Worm (Caenorhabditis elegans) whole organism, L3 larva: ENCODE measurements around the gene F58B4.3.

Source experiments
- egl-27 ChIP-seq: sonication (generic microtip); optimal IDR thresholded peaks from 4 replicates; lab custom pipeline; 2017; ENCODE audit warnings: missing biosample characterization, missing genetic modification reagents, missing genetic modification characterization
- elt-2 ChIP-seq: sonication (generic microtip); optimal IDR thresholded peaks from 2 replicates; lab custom pipeline; 2016; ENCODE audit warnings: missing genetic modification reagents, mild to moderate bottlenecking, missing genetic modification characterization, missing compliant biosample characterization
- jun-1 ChIP-seq: fragments of 150-350 bp; optimal IDR thresholded peaks from 2 replicates; lab custom pipeline; 2014; ENCODE audit warnings: missing biosample characterization, missing genetic modification reagents, missing genetic modification characterization
- lin-39 ChIP-seq: fragments of 150-350 bp; optimal IDR thresholded peaks from 2 replicates; lab custom pipeline; 2018; ENCODE audit warnings: missing biosample characterization, missing genetic modification reagents, missing genetic modification characterization
- mml-1 ChIP-seq: fragments of 150-350 bp; sonication (generic microtip); optimal IDR thresholded peaks from 3 replicates; lab custom pipeline; 2014; ENCODE audit warnings: missing biosample characterization, missing genetic modification characterization
- nhr-11 ChIP-seq: fragments of 150-350 bp; optimal IDR thresholded peaks from 2 replicates; lab custom pipeline; 2014; ENCODE audit warnings: missing biosample characterization, missing genetic modification characterization
- nhr-12 ChIP-seq: fragments of 150-350 bp; optimal IDR thresholded peaks from 2 replicates; lab custom pipeline; 2014; ENCODE audit warnings: missing biosample characterization, missing genetic modification characterization
- sea-2 ChIP-seq: fragments of 150-350 bp; sonication (generic microtip); optimal IDR thresholded peaks from 4 replicates; lab custom pipeline; 2014; ENCODE audit warnings: missing biosample characterization, missing genetic modification reagents, missing genetic modification characterization
- unc-62 ChIP-seq: fragments of 150-350 bp; sonication (generic microtip); optimal IDR thresholded peaks from 4 replicates; lab custom pipeline; 2014; ENCODE audit warnings: missing biosample characterization, missing genetic modification reagents, missing genetic modification characterization
- ztf-4 ChIP-seq: fragments of 150-350 bp; optimal IDR thresholded peaks from 2 replicates; lab custom pipeline; 2014; ENCODE audit warnings: missing biosample characterization, missing genetic modification characterization

DNA sequence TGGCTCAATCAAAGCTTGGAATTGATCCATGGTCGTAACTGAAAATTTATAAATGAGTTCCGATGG lies 32.7 kb upstream of the F58B4.3 start, which contains the start of gene sec-61.G:
- TF ChIP-seq mml-1 (tag; lab: Kevin White, UChicago): no peak
- TF ChIP-seq egl-27 (tag; lab: Kevin White, UChicago): no peak
- no peak for TF ChIP-seq unc-62 (GFP tag; lab: Kevin White, UChicago)
- TF ChIP-seq nhr-12: no peak
- TF ChIP-seq ztf-4 (tag; lab: Kevin White, UChicago): no peak
- no peak for TF ChIP-seq jun-1 (tag; lab: Kevin White, UChicago)
- no peak for TF ChIP-seq sea-2
- no peak for TF ChIP-seq elt-2 (tag; lab: Kevin White, UChicago)
- TF ChIP-seq nhr-11 (tag; lab: Kevin White, UChicago): no peak
- no peak for TF ChIP-seq lin-39 (tag; lab: Kevin White, UChicago)
